Worm (Caenorhabditis elegans) whole organism, L4 larva: ENCODE data around the gene C29E4.13.

Experiments
- lin-15B ChIP-seq: fragments of 150-350 bp; sonication (generic microtip); optimal IDR thresholded peaks from 3 replicates; lab custom pipeline; 2014; ENCODE audit warnings: missing biosample characterization, missing genetic modification characterization
- nhr-237 ChIP-seq: sonication (generic microtip); optimal IDR thresholded peaks from 2 replicates; lab custom pipeline; 2017; ENCODE audit warnings: missing biosample characterization, missing genetic modification characterization
- zag-1 ChIP-seq: fragments of 150-350 bp; optimal IDR thresholded peaks from 2 replicates; lab custom pipeline; 2014; ENCODE audit warnings: missing biosample characterization, missing genetic modification characterization

ce11 chrIII:7894724-7895123 lies 33.8 kb downstream of the C29E4.13 start, which contains the start of gene ZK688.4:
- TF ChIP-seq lin-15B (tag; lab: Kevin White, UChicago): no peak
- no peak for TF ChIP-seq zag-1 (tag; lab: Kevin White, UChicago)
- TF ChIP-seq nhr-237 (tag; lab: Kevin White, UChicago): no peak
